Worm (Caenorhabditis elegans) whole organism, L1 larva: ENCODE measurements around the gene Y116A8C.469.

Source experiments
- efl-3 ChIP-seq: fragments of 200-800 bp; sonication (Bioruptor generic); optimal IDR thresholded peaks from 2 replicates; lab custom pipeline; 2018; ENCODE audit warnings: mild to moderate bottlenecking, missing genetic modification characterization, missing compliant biosample characterization
- hlh-4 ChIP-seq: sonication (generic microtip); optimal IDR thresholded peaks from 2 replicates; lab custom pipeline; 2016; ENCODE audit warnings: mild to moderate bottlenecking, missing genetic modification characterization, missing compliant biosample characterization
- lin-15B ChIP-seq: fragments of 150-350 bp; sonication (generic microtip); optimal IDR thresholded peaks from 3 replicates; lab custom pipeline; 2014; ENCODE audit warnings: missing biosample characterization, missing genetic modification characterization
- sox-4 ChIP-seq: sonication (generic microtip); optimal IDR thresholded peaks from 2 replicates; lab custom pipeline; 2016; ENCODE audit warnings: missing genetic modification characterization, missing compliant biosample characterization
- unc-130 ChIP-seq: fragments of 150-350 bp; optimal IDR thresholded peaks from 2 replicates; lab custom pipeline; 2017; ENCODE audit warnings: missing biosample characterization, missing genetic modification characterization, inconsistent platforms
- unc-62 ChIP-seq: fragments of 150-350 bp; optimal IDR thresholded peaks from 2 replicates; lab custom pipeline; 2014; ENCODE audit warnings: missing biosample characterization, missing genetic modification reagents, missing genetic modification characterization

Gene Y116A8C.469

ce11 chrIV:16888580-16888979 is 29.2 kb downstream of the Y116A8C.469 start (continued):
- TF ChIP-seq efl-3 (GFP tag; lab: Kevin White, UChicago): no peak

- TF ChIP-seq lin-15B (tag; lab: Kevin White, UChicago): no peak
- TF ChIP-seq unc-62 (GFP tag; lab: Kevin White, UChicago): no peak
- no peak for TF ChIP-seq hlh-4 (tag; lab: Kevin White, UChicago)
- TF ChIP-seq unc-130 (tag; lab: Kevin White, UChicago): no peak
- no peak for TF ChIP-seq sox-4 (tag; lab: Kevin White, UChicago)
- TF ChIP-seq, all 84 proteins: peak for 0
These were observed 48.8 kb downstream of the Y116A8C.469 start, which contains the start of gene T06A10.106 for ce11 chrIV:16868900-16869299. T06A10.106 (minus strand) TSS chrIV:16869000.
